Fruit fly (Drosophila melanogaster) whole organism, embryonic: ENCODE measurements around the gene CG14839.

Source experiments
- CG11695 ChIP-seq: fragments of 200-800 bp; sonication (Bioruptor generic); IDR thresholded peaks from 3 replicates; pipeline ENCODE4 v1.3.6; 2022; ENCODE audit warnings: missing biosample characterization, missing genetic modification characterization
- CG13424 ChIP-seq: fragments of 200-800 bp; sonication (Bioruptor generic); optimal IDR thresholded peaks from 2 replicates; lab custom pipeline; 2019; ENCODE audit warnings: missing biosample characterization, mild to moderate bottlenecking, missing genetic modification characterization, moderate library complexity
- CG14014 ChIP-seq: fragments of 200-800 bp; sonication (Bioruptor generic); IDR thresholded peaks from 2 replicates; pipeline ENCODE4 v1.3.6; 2022; ENCODE audit warnings: missing biosample characterization, missing genetic modification characterization
- CG14965 ChIP-seq: fragments of 200-800 bp; sonication (Bioruptor generic); optimal IDR thresholded peaks from 2 replicates; lab custom pipeline; 2016; ENCODE audit warnings: missing biosample characterization, missing genetic modification characterization, borderline replicate concordance
- CG15479 ChIP-seq: fragments of 200-800 bp; sonication (Bioruptor generic); optimal IDR thresholded peaks from 3 replicates; lab custom pipeline; 2019; ENCODE audit warnings: missing biosample characterization, mild to moderate bottlenecking, missing genetic modification characterization, moderate library complexity
- CG1603 ChIP-seq: fragments of 200-800 bp; sonication (Bioruptor generic); optimal IDR thresholded peaks from 2 replicates; lab custom pipeline; 2019; ENCODE audit warnings: missing biosample characterization, mild to moderate bottlenecking, missing genetic modification characterization, moderate library complexity
- CG16779 ChIP-seq: fragments of 200-800 bp; sonication (Bioruptor generic); IDR thresholded peaks from 2 replicates; pipeline ENCODE4 v1.3.6; 2022; ENCODE audit warnings: missing biosample characterization, missing genetic modification characterization
- CG17385 ChIP-seq: fragments of 200-800 bp; sonication (Bioruptor generic); optimal IDR thresholded peaks from 3 replicates; lab custom pipeline; 2018; ENCODE audit warnings: missing biosample characterization, mild to moderate bottlenecking, missing genetic modification characterization
- CG1832 ChIP-seq: fragments of 200-800 bp; sonication (Bioruptor generic); optimal IDR thresholded peaks from 2 replicates; lab custom pipeline; 2017; ENCODE audit warnings: missing biosample characterization, mild to moderate bottlenecking, missing genetic modification characterization, inconsistent platforms
- CG2875 ChIP-seq: fragments of 200-800 bp; sonication (Bioruptor generic); optimal IDR thresholded peaks from 2 replicates; lab custom pipeline; 2017; ENCODE audit warnings: missing biosample characterization, mild to moderate bottlenecking, missing genetic modification characterization, missing genetic modification reagents
- CG3163 ChIP-seq: fragments of 200-800 bp; sonication (Bioruptor generic); optimal IDR thresholded peaks from 3 replicates; lab custom pipeline; 2016; ENCODE audit warnings: missing biosample characterization, missing genetic modification characterization
- CG4404 ChIP-seq: fragments of 200-800 bp; sonication (Bioruptor generic); IDR thresholded peaks from 2 replicates; pipeline ENCODE4 v1.3.6; 2022; ENCODE audit warnings: missing biosample characterization, missing genetic modification characterization
- CG6683 ChIP-seq: fragments of 200-800 bp; sonication (Bioruptor generic); optimal IDR thresholded peaks from 2 replicates; lab custom pipeline; 2017; ENCODE audit warnings: missing biosample characterization, mild to moderate bottlenecking, missing genetic modification characterization, missing genetic modification reagents
- CG6689 ChIP-seq: fragments of 200-800 bp; sonication (Bioruptor generic); IDR thresholded peaks from 2 replicates; pipeline ENCODE4 v1.3.6; 2022; ENCODE audit warnings: missing biosample characterization, missing genetic modification characterization
- CG7745 ChIP-seq: fragments of 200-800 bp; sonication (Bioruptor generic); optimal IDR thresholded peaks from 2 replicates; lab custom pipeline; 2018; ENCODE audit warnings: missing biosample characterization, mild to moderate bottlenecking, missing genetic modification characterization, moderate library complexity
- CG8290 ChIP-seq, 3 experiments: fragments of 200-800 bp; sonication (Bioruptor generic); optimal IDR thresholded peaks; 2 replicates each; lab custom pipeline; 2016 to 2019; ENCODE audit warnings: missing biosample characterization in 3 of 3, missing genetic modification characterization in 3 of 3, mild to moderate bottlenecking in 2 of 3, moderate library complexity in 1 of 3
- CG9609 ChIP-seq: fragments of 200-800 bp; sonication (Bioruptor generic); optimal IDR thresholded peaks from 3 replicates; lab custom pipeline; 2016; ENCODE audit warnings: missing biosample characterization, missing genetic modification characterization
- CG9932 ChIP-seq: fragments of 200-800 bp; sonication (Bioruptor generic); IDR thresholded peaks from 2 replicates; pipeline ENCODE4 v1.3.6; 2022; ENCODE audit warnings: missing biosample characterization, missing genetic modification characterization
- Deaf1 ChIP-seq: fragments of 200-800 bp; optimal IDR thresholded peaks from 3 replicates; lab custom pipeline; 2019; ENCODE audit warnings: missing biosample characterization, mild to moderate bottlenecking, missing genetic modification characterization, moderate library complexity
- Dll ChIP-seq: fragments of 200-800 bp; sonication (Bioruptor generic); IDR thresholded peaks from 4 replicates; pipeline ENCODE4 v1.3.6; 2022; ENCODE audit warnings: missing biosample characterization, missing genetic modification characterization; ENCODE audit not compliant: partially characterized antibody
- Hmr ChIP-seq: fragments of 200-800 bp; sonication (Bioruptor generic); optimal IDR thresholded peaks from 3 replicates; lab custom pipeline; 2017; ENCODE audit warnings: mild to moderate bottlenecking, missing biosample characterization, missing genetic modification reagents, missing genetic modification characterization
- Med ChIP-seq: fragments of 200-800 bp; sonication (Bioruptor generic); peaks from one replicate; lab custom pipeline; 2016; ENCODE audit warnings: missing biosample characterization, missing genetic modification characterization, mild to moderate bottlenecking, inconsistent platforms, moderate library complexity
- Neu2 ChIP-seq: fragments of 200-800 bp; sonication (Bioruptor generic); optimal IDR thresholded peaks from 3 replicates; lab custom pipeline; 2016; ENCODE audit warnings: missing biosample characterization, missing genetic modification characterization, borderline replicate concordance
- Ravus ChIP-seq: fragments of 200-800 bp; sonication (Bioruptor generic); IDR thresholded peaks from 2 replicates; pipeline ENCODE4 v1.3.6; 2022; ENCODE audit warnings: missing biosample characterization, missing genetic modification characterization
- Rfx ChIP-seq: fragments of 200-800 bp; sonication (Bioruptor generic); IDR thresholded peaks from 2 replicates; pipeline ENCODE4 v1.3.6; 2022; ENCODE audit warnings: missing biosample characterization, missing genetic modification characterization
- Sry-β ChIP-seq: fragments of 200-800 bp; sonication (Bioruptor generic); optimal IDR thresholded peaks from 2 replicates; lab custom pipeline; 2018; ENCODE audit warnings: missing biosample characterization, mild to moderate bottlenecking, missing genetic modification characterization, moderate library complexity
- Sry-δ ChIP-seq: fragments of 200-800 bp; sonication (Bioruptor generic); optimal IDR thresholded peaks from 2 replicates; lab custom pipeline; 2016; ENCODE audit warnings: missing biosample characterization, missing genetic modification characterization
- Tbp ChIP-seq: fragments of >200 bp; optimal IDR thresholded peaks from 2 replicates; lab custom pipeline; 2018; ENCODE audit warnings: missing biosample characterization, missing genetic modification characterization
- Trl ChIP-seq, 3 experiments: fragments of >200 bp in 2 of 3; fragments of 200-800 bp in 1 of 3; sonication (Bioruptor generic) in 1 of 3; optimal IDR thresholded peaks; 2 replicates in 1 of 3; 3 replicates in 2 of 3; lab custom pipeline; 2016 to 2017; ENCODE audit warnings: missing biosample characterization in 1 of 3, missing genetic modification characterization in 1 of 3
- Xbp1 ChIP-seq: fragments of 200-800 bp; sonication (Bioruptor generic); optimal IDR thresholded peaks from 3 replicates; lab custom pipeline; 2016; ENCODE audit warnings: missing biosample characterization, mild to moderate bottlenecking, missing genetic modification characterization
- abd-A ChIP-seq: fragments of 200-800 bp; sonication (Bioruptor generic); optimal IDR thresholded peaks from 3 replicates; lab custom pipeline; 2019; ENCODE audit warnings: missing biosample characterization, mild to moderate bottlenecking, missing genetic modification characterization, moderate library complexity
- bsh ChIP-seq, 2 experiments: fragments of 200-800 bp; sonication (Bioruptor generic); optimal IDR thresholded peaks; 2 replicates each; lab custom pipeline; 2017 to 2018; ENCODE audit warnings: mild to moderate bottlenecking in 2 of 2, missing biosample characterization in 2 of 2, missing genetic modification characterization in 2 of 2, moderate library complexity in 1 of 2
- dmrt11E ChIP-seq: fragments of 200-800 bp; sonication (Bioruptor generic); optimal IDR thresholded peaks from 3 replicates; lab custom pipeline; 2018; ENCODE audit warnings: missing biosample characterization, mild to moderate bottlenecking, missing genetic modification characterization, moderate library complexity
- dmrt99B ChIP-seq: fragments of 200-800 bp; sonication (Bioruptor generic); optimal IDR thresholded peaks from 2 replicates; lab custom pipeline; 2018; ENCODE audit warnings: missing biosample characterization, mild to moderate bottlenecking, missing genetic modification characterization, moderate library complexity
- dpn ChIP-seq, 2 experiments: fragments of 200-800 bp; sonication (Bioruptor generic); optimal IDR thresholded peaks; 3 replicates each; lab custom pipeline; 2016; ENCODE audit warnings: missing biosample characterization in 2 of 2, missing genetic modification characterization in 2 of 2
- jumu ChIP-seq: fragments of 200-800 bp; sonication (Bioruptor generic); optimal IDR thresholded peaks from 3 replicates; lab custom pipeline; 2016; ENCODE audit warnings: missing biosample characterization, missing genetic modification characterization
- lab ChIP-seq: fragments of 200-800 bp; sonication (Bioruptor generic); optimal IDR thresholded peaks from 3 replicates; lab custom pipeline; 2017; ENCODE audit warnings: missing biosample characterization, missing genetic modification characterization, mild to moderate bottlenecking, moderate library complexity, missing genetic modification reagents
- lov ChIP-seq, 2 experiments: fragments of 200-800 bp in 1 of 2; fragments of >200 bp in 1 of 2; sonication (Bioruptor generic) in 1 of 2; IDR thresholded peaks in 1 of 2; optimal IDR thresholded peaks in 1 of 2; 2 replicates in 1 of 2; 3 replicates in 1 of 2; pipeline versions ENCODE4 v1.3.6 to Lab custom; 2017 to 2022; ENCODE audit warnings: missing biosample characterization in 1 of 2, missing genetic modification characterization in 1 of 2
- onecut ChIP-seq: fragments of 200-800 bp; sonication (Bioruptor generic); IDR thresholded peaks from 2 replicates; pipeline ENCODE4 v1.3.6; 2022; ENCODE audit warnings: missing biosample characterization, missing genetic modification characterization
- pan ChIP-seq, 4 experiments: fragments of >200 bp in 3 of 4; fragments of 200-800 bp in 1 of 4; sonication (Bioruptor generic) in 1 of 4; optimal IDR thresholded peaks in 3 of 4; IDR thresholded peaks in 1 of 4; 2 replicates each; pipeline versions ENCODE4 v1.3.6 to Lab custom; 2017 to 2022; ENCODE audit warnings: missing biosample characterization in 2 of 4, missing genetic modification characterization in 2 of 4, mixed read lengths in 1 of 4
- pros ChIP-seq: fragments of 200-800 bp; sonication (Bioruptor generic); optimal IDR thresholded peaks from 3 replicates; lab custom pipeline; 2019; ENCODE audit warnings: missing biosample characterization, mild to moderate bottlenecking, missing genetic modification characterization, moderate library complexity
- row ChIP-seq: fragments of 200-800 bp; sonication (Bioruptor generic); IDR thresholded peaks from 3 replicates; pipeline ENCODE4 v1.3.6; 2022; ENCODE audit warnings: missing biosample characterization, missing genetic modification characterization
- sd ChIP-seq: fragments of 200-800 bp; sonication (Bioruptor generic); optimal IDR thresholded peaks from 3 replicates; lab custom pipeline; 2018; ENCODE audit warnings: missing biosample characterization, mild to moderate bottlenecking, missing genetic modification characterization, moderate library complexity
- slbo ChIP-seq: fragments of 200-800 bp; sonication (Bioruptor generic); IDR thresholded peaks from 2 replicates; pipeline ENCODE4 v1.3.6; 2022; ENCODE audit warnings: missing biosample characterization, missing genetic modification characterization
- z ChIP-seq: fragments of 200-800 bp; sonication (Bioruptor generic); IDR thresholded peaks from 3 replicates; pipeline ENCODE4 v1.3.6; 2022; ENCODE audit warnings: missing biosample characterization, missing genetic modification characterization

The CG14839 gene

DNA sequence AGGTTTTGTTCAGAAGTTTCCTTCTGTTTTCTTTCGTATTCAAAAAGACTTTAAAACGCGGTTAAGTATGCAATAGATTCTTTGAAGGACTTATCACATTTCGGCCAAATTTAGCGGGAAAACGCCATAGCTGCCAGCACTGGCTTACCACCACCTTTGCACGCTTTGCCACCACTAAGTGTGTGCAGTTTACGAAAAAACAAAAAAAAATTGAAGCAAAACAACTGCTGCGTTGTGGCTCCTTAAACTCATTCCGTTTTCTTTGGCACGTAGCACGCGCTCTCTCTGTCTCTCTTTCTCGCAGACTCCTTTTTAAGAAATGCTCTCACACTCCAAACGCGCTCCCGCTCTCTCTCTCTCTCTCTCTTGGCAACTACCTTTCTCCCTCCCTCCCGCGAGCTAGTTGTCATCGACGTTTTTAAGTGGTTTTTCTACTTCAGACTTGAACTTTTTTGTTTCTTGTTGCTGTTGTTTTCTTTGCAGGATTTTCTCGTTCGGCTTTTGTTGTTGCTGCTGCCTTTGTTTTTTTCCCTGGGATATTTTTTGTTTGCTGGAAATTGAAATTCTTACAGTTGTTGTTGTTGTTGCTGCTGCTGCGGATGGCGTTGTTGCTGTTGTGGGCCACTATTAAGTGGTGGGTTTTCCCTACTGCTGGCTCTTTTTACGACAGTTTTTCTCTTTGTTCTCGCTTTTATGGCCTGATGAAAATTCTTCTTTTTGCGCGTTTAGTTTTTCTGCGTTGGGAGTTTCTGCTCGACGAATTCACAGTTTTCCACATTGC is 16.5 kb downstream of the CG14839 start (continued):
- no peak for TF ChIP-seq CG13424 (tag; lab: Kevin White, UChicago)
- TF ChIP-seq jumu, result peak; percentile 12
- peak; percentile 12 for TF ChIP-seq dmrt11E (tag; lab: Kevin White, UChicago)
- peak; percentile 16 for TF ChIP-seq CG8290 (GFP tag; optimal IDR thresholded peaks at IDR 0.05; lab: Kevin White, UChicago)
- peak in 1 of 2 experiments; percentile 27 for TF ChIP-seq CG8290 (tag; optimal IDR thresholded peaks at IDR 0.05; lab: Kevin White, UChicago)
- TF ChIP-seq Ravus (GFP tag; lab: Robert Waterston, UW), result no peak
- peak; percentile 35 for TF ChIP-seq Sry-δ (GFP tag; lab: Kevin White, UChicago)
- TF ChIP-seq z (GFP tag; lab: Robert Waterston, UW), result peak; percentile 79; the same call in 2 of the 3 replicates
- TF ChIP-seq CG1832 (GFP tag; lab: Kevin White, UChicago), result peak; percentile 86
- TF ChIP-seq Med (GFP tag; lab: Kevin White, UChicago), result peak; percentile 74
- TF ChIP-seq CG14014 (GFP tag; lab: Robert Waterston, UW), result peak; percentile 38; the same call in 1 of the 2 replicates
- TF ChIP-seq Deaf1 (tag; lab: Kevin White, UChicago), result peak; percentile 4
- TF ChIP-seq Xbp1 (GFP tag; lab: Kevin White, UChicago), result peak; percentile 50
- TF ChIP-seq pan (optimal IDR thresholded peaks at IDR 0.05; lab: Kevin White, UChicago), result no peak
- TF ChIP-seq pan (GFP tag; optimal IDR thresholded peaks at IDR 0.05 in 1 of 2, IDR thresholded peaks at IDR 0.05 in 1 of 2), result peak in 1 of 2 experiments; percentile 17
- TF ChIP-seq CG11695 (GFP tag; lab: Robert Waterston, UW), result 0 out of 3 replicates have a peak, but pooled peaks have one; percentile 10
- TF ChIP-seq Rfx (GFP tag; lab: Robert Waterston, UW), result peak; percentile 38
- TF ChIP-seq CG6683 (GFP tag; lab: Kevin White, UChicago), result no peak
- TF ChIP-seq lov (optimal IDR thresholded peaks at IDR 0.05; lab: Kevin White, UChicago), result no peak
- TF ChIP-seq lov (GFP tag; IDR thresholded peaks at IDR 0.05; lab: Robert Waterston, UW), result 0 out of 3 replicates have a peak, but pooled peaks have one; percentile 7
- TF ChIP-seq Sry-β (GFP tag; lab: Kevin White, UChicago), result peak; percentile 96
- peak in 1 of 2 experiments; percentile 70 for TF ChIP-seq bsh (GFP tag; optimal IDR thresholded peaks at IDR 0.05; lab: Kevin White, UChicago)
- TF ChIP-seq CG17385 (GFP tag; lab: Kevin White, UChicago), result no peak
- TF ChIP-seq CG4404, result 0 out of 2 replicates have a peak, but pooled peaks have one; percentile 10
- peak; percentile 100 for TF ChIP-seq pros (GFP tag; lab: Kevin White, UChicago)
- peak; percentile 19; the same call in 1 of the 2 replicates for TF ChIP-seq CG9932 (GFP tag; lab: Robert Waterston, UW)
- peak; percentile 59 for TF ChIP-seq Tbp (GFP tag; lab: Kevin White, UChicago)
- TF ChIP-seq CG6689 (GFP tag; lab: Robert Waterston, UW), result peak; percentile 25
- peak; percentile 12 for TF ChIP-seq CG1603 (tag; lab: Kevin White, UChicago)
- peak; percentile 11 for TF ChIP-seq CG7745 (tag; lab: Kevin White, UChicago)
- peak; percentile 43; the same call in 1 of the 2 replicates for TF ChIP-seq onecut
- TF ChIP-seq Neu2 (GFP tag; lab: Kevin White, UChicago), result peak; percentile 66
- TF ChIP-seq abd-A (tag; lab: Kevin White, UChicago), result peak; percentile 89
- TF ChIP-seq CG14965, result no peak
- peak; percentile 35 for TF ChIP-seq sd
- TF ChIP-seq row (GFP tag; lab: Robert Waterston, UW), result peak; percentile 49
- TF ChIP-seq CG3163 (GFP tag; lab: Kevin White, UChicago), result peak; percentile 3
- peak; percentile 23 for TF ChIP-seq lab
- TF ChIP-seq CG2875, result no peak
- no peak for TF ChIP-seq CG16779 (GFP tag; lab: Robert Waterston, UW)
- TF ChIP-seq Dll (GFP tag; lab: Robert Waterston, UW), result 0 out of 4 replicates have a peak, but pooled peaks have one; percentile 39
- TF ChIP-seq CG15479 (GFP tag; lab: Kevin White, UChicago), result peak; percentile 23
- TF ChIP-seq Trl (optimal IDR thresholded peaks at IDR 0.05; lab: Kevin White, UChicago), result peak; percentile 96 to 97
- TF ChIP-seq Trl (GFP tag; optimal IDR thresholded peaks at IDR 0.05; lab: Kevin White, UChicago), result no peak
- no peak for TF ChIP-seq Hmr
- peak in 1 of 2 experiments; percentile 21 for TF ChIP-seq dpn (GFP tag; optimal IDR thresholded peaks at IDR 0.05; lab: Kevin White, UChicago)
- 0 out of 2 replicates have a peak, but pooled peaks have one; percentile 23 for TF ChIP-seq slbo (GFP tag; lab: Robert Waterston, UW)
- peak; percentile 15 for TF ChIP-seq CG9609 (GFP tag; lab: Kevin White, UChicago)
- peak; percentile 7 for TF ChIP-seq dmrt99B (tag; lab: Kevin White, UChicago)
